Fruit fly (Drosophila melanogaster) whole organism, embryonic: ENCODE data around the gene CG42699.
A peak's percentile ranks its signal among the peaks of the same experiment; 100 is the strongest.

Experiments used
- CG10462 ChIP-seq: fragments of 200-800 bp; sonication (Bioruptor generic); optimal IDR thresholded peaks from 2 replicates; lab custom pipeline; 2016; ENCODE audit warnings: missing biosample characterization, missing genetic modification characterization
- CG11456 ChIP-seq: fragments of 200-800 bp; sonication (Bioruptor generic); IDR thresholded peaks from 3 replicates; pipeline ENCODE4 v1.3.6; 2022; ENCODE audit warnings: missing biosample characterization, missing genetic modification characterization
- CG11696 ChIP-seq: fragments of 200-800 bp; sonication (Bioruptor generic); IDR thresholded peaks from 2 replicates; pipeline ENCODE4 v1.3.6; 2022; ENCODE audit warnings: missing biosample characterization, missing genetic modification characterization
- CG15073 ChIP-seq: fragments of 200-800 bp; sonication (Bioruptor generic); optimal IDR thresholded peaks from 2 replicates; lab custom pipeline; 2016; ENCODE audit warnings: missing biosample characterization, missing genetic modification characterization
- CG15696 ChIP-seq: fragments of 200-800 bp; sonication (Bioruptor generic); optimal IDR thresholded peaks from 2 replicates; lab custom pipeline; 2019; ENCODE audit warnings: missing biosample characterization, mild to moderate bottlenecking, missing genetic modification characterization, moderate library complexity
- CG17612 ChIP-seq: fragments of 200-800 bp; sonication (Bioruptor generic); IDR thresholded peaks from 2 replicates; pipeline ENCODE4 v1.3.6; 2022; ENCODE audit warnings: missing biosample characterization, missing genetic modification characterization
- CG17912 ChIP-seq: fragments of 200-800 bp; sonication (Bioruptor generic); optimal IDR thresholded peaks from 2 replicates; lab custom pipeline; 2018; ENCODE audit warnings: missing biosample characterization, mild to moderate bottlenecking, missing genetic modification characterization
- CG18476 ChIP-seq: fragments of 200-800 bp; sonication (Bioruptor generic); optimal IDR thresholded peaks from 2 replicates; lab custom pipeline; 2016; ENCODE audit warnings: missing biosample characterization, mild to moderate bottlenecking, missing genetic modification characterization
- CG2129 ChIP-seq: fragments of 200-800 bp; sonication (Bioruptor generic); IDR thresholded peaks from 2 replicates; pipeline ENCODE4 v1.3.6; 2022; ENCODE audit warnings: missing biosample characterization, missing genetic modification characterization; ENCODE audit not compliant: partially characterized antibody
- CG2199 ChIP-seq: fragments of 200-800 bp; sonication (Bioruptor generic); IDR thresholded peaks from 3 replicates; pipeline ENCODE4 v1.3.6; 2022; ENCODE audit warnings: missing biosample characterization, missing genetic modification characterization
- CG2678 ChIP-seq: fragments of 200-800 bp; sonication (Bioruptor generic); optimal IDR thresholded peaks from 3 replicates; lab custom pipeline; 2019; ENCODE audit warnings: missing biosample characterization, mild to moderate bottlenecking, missing genetic modification characterization, moderate library complexity
- CG31365 ChIP-seq: fragments of 200-800 bp; sonication (Bioruptor generic); optimal IDR thresholded peaks from 2 replicates; lab custom pipeline; 2018; ENCODE audit warnings: missing biosample characterization, mild to moderate bottlenecking, missing genetic modification characterization
- CG32532 ChIP-seq: fragments of 200-800 bp; sonication (Bioruptor generic); IDR thresholded peaks from 2 replicates; pipeline ENCODE4 v1.3.6; 2022; ENCODE audit warnings: missing biosample characterization, missing genetic modification characterization
- CG4617 ChIP-seq: fragments of 200-800 bp; sonication (Bioruptor generic); optimal IDR thresholded peaks from 3 replicates; lab custom pipeline; 2016; ENCODE audit warnings: missing biosample characterization, missing genetic modification characterization, borderline replicate concordance
- CG4854 ChIP-seq: fragments of 200-800 bp; sonication (Bioruptor generic); optimal IDR thresholded peaks from 2 replicates; lab custom pipeline; 2016; ENCODE audit warnings: missing biosample characterization, missing genetic modification characterization, inconsistent platforms
- CG5953 ChIP-seq: fragments of 200-800 bp; sonication (Bioruptor generic); IDR thresholded peaks from 2 replicates; pipeline ENCODE4 v1.3.6; 2022; ENCODE audit warnings: missing biosample characterization, missing genetic modification characterization
- CG8944 ChIP-seq: fragments of 200-800 bp; sonication (Bioruptor generic); optimal IDR thresholded peaks from 3 replicates; lab custom pipeline; 2016; ENCODE audit warnings: missing biosample characterization, missing genetic modification characterization
- Camta ChIP-seq: fragments of 200-800 bp; sonication (Bioruptor generic); optimal IDR thresholded peaks from 2 replicates; lab custom pipeline; 2016; ENCODE audit warnings: missing biosample characterization, missing genetic modification characterization
- D ChIP-seq, 2 experiments: fragments of 200-800 bp in 1 of 2; fragments of >200 bp in 1 of 2; sonication (Bioruptor generic) in 1 of 2; optimal IDR thresholded peaks; 2 replicates in 1 of 2; 3 replicates in 1 of 2; lab custom pipeline; 2017; ENCODE audit warnings: mild to moderate bottlenecking in 1 of 2, missing biosample characterization in 1 of 2, missing genetic modification characterization in 1 of 2, missing genetic modification reagents in 1 of 2
- Drgx ChIP-seq: fragments of 200-800 bp; sonication (Bioruptor generic); IDR thresholded peaks from 2 replicates; pipeline ENCODE4 v1.3.6; 2022; ENCODE audit warnings: missing biosample characterization, missing genetic modification characterization
- HLH4C ChIP-seq: fragments of 200-800 bp; sonication (Bioruptor generic); IDR thresholded peaks from 3 replicates; pipeline ENCODE4 v1.3.6; 2022; ENCODE audit warnings: missing biosample characterization, missing genetic modification characterization; ENCODE audit not compliant: partially characterized antibody
- HLH54F ChIP-seq: fragments of 200-800 bp; sonication (Bioruptor generic); optimal IDR thresholded peaks from 3 replicates; lab custom pipeline; 2016; ENCODE audit warnings: missing biosample characterization, missing genetic modification characterization
- HmgD ChIP-seq: fragments of 200-800 bp; sonication (Bioruptor generic); optimal IDR thresholded peaks from 3 replicates; lab custom pipeline; 2016; ENCODE audit warnings: missing biosample characterization, missing genetic modification characterization
- Hr39 ChIP-seq: fragments of >200 bp; optimal IDR thresholded peaks from 2 replicates; lab custom pipeline; 2017
- Hr78 ChIP-seq, 2 experiments: fragments of 200-800 bp in 1 of 2; fragments of >200 bp in 1 of 2; sonication (Bioruptor generic) in 1 of 2; optimal IDR thresholded peaks; 2 replicates each; lab custom pipeline; 2017 to 2019; ENCODE audit warnings: missing biosample characterization in 2 of 2, missing genetic modification characterization in 2 of 2, mild to moderate bottlenecking in 1 of 2, moderate library complexity in 1 of 2
- MESR4 ChIP-seq: fragments of 200-800 bp; sonication (Bioruptor generic); optimal IDR thresholded peaks from 2 replicates; lab custom pipeline; 2018; ENCODE audit warnings: missing biosample characterization, mild to moderate bottlenecking, missing genetic modification characterization, moderate library complexity
- Nf-YC ChIP-seq: fragments of 200-800 bp; optimal IDR thresholded peaks from 3 replicates; lab custom pipeline; 2019; ENCODE audit warnings: missing biosample characterization, mild to moderate bottlenecking, missing genetic modification characterization, moderate library complexity
- Optix ChIP-seq: fragments of 200-800 bp; sonication (Bioruptor generic); IDR thresholded peaks from 3 replicates; pipeline ENCODE4 v1.3.6; 2022; ENCODE audit warnings: missing biosample characterization, missing genetic modification characterization
- Rx ChIP-seq: fragments of 200-800 bp; sonication (Bioruptor generic); IDR thresholded peaks from 2 replicates; pipeline ENCODE4 v1.3.6; 2022; ENCODE audit warnings: missing biosample characterization, missing genetic modification characterization
- Sox102F ChIP-seq: fragments of 200-800 bp; sonication (Bioruptor generic); optimal IDR thresholded peaks from 2 replicates; lab custom pipeline; 2018; ENCODE audit warnings: missing biosample characterization, mild to moderate bottlenecking, missing genetic modification characterization, moderate library complexity
- Stat92E ChIP-seq, 3 experiments: fragments of >200 bp in 2 of 3; fragments of 200-800 bp in 1 of 3; sonication (Bioruptor generic) in 1 of 3; optimal IDR thresholded peaks; 2 replicates each; lab custom pipeline; 2017 to 2019; ENCODE audit warnings: missing biosample characterization in 3 of 3, missing genetic modification characterization in 3 of 3, mild to moderate bottlenecking in 1 of 3, moderate library complexity in 1 of 3
- abd-A ChIP-seq: fragments of 200-800 bp; sonication (Bioruptor generic); optimal IDR thresholded peaks from 3 replicates; lab custom pipeline; 2019; ENCODE audit warnings: missing biosample characterization, mild to moderate bottlenecking, missing genetic modification characterization, moderate library complexity
- ara ChIP-seq: fragments of 200-800 bp; sonication (Bioruptor generic); IDR thresholded peaks from 2 replicates; pipeline ENCODE4 v1.3.6; 2022; ENCODE audit warnings: missing biosample characterization, missing genetic modification characterization
- cad ChIP-seq: fragments of >200 bp; optimal IDR thresholded peaks from 2 replicates; lab custom pipeline; 2017; ENCODE audit warnings: missing biosample characterization, missing genetic modification characterization
- chm ChIP-seq: fragments of 200-800 bp; sonication (Bioruptor generic); IDR thresholded peaks from 2 replicates; pipeline ENCODE4 v1.3.6; 2022; ENCODE audit warnings: missing biosample characterization, missing genetic modification characterization
- emc ChIP-seq: fragments of 200-800 bp; sonication (Bioruptor generic); optimal IDR thresholded peaks from 2 replicates; lab custom pipeline; 2016; ENCODE audit warnings: missing biosample characterization, missing genetic modification characterization
- gcm ChIP-seq: fragments of 200-800 bp; sonication (Bioruptor generic); optimal IDR thresholded peaks from 2 replicates; lab custom pipeline; 2019; ENCODE audit warnings: missing biosample characterization, mild to moderate bottlenecking, missing genetic modification characterization, moderate library complexity
- gsb-n ChIP-seq: fragments of 200-800 bp; sonication (Bioruptor generic); optimal IDR thresholded peaks from 3 replicates; lab custom pipeline; 2018; ENCODE audit warnings: missing biosample characterization, mild to moderate bottlenecking, missing genetic modification characterization
- her ChIP-seq: fragments of 200-800 bp; sonication (Bioruptor generic); optimal IDR thresholded peaks from 2 replicates; lab custom pipeline; 2016; ENCODE audit warnings: missing biosample characterization, missing genetic modification characterization
- lola ChIP-seq, 3 experiments: fragments of >200 bp in 2 of 3; fragments of 200-800 bp in 1 of 3; sonication (Bioruptor generic) in 1 of 3; optimal IDR thresholded peaks; 2 replicates each; lab custom pipeline; 2017 to 2019; ENCODE audit warnings: missing biosample characterization in 3 of 3, missing genetic modification characterization in 3 of 3, mild to moderate bottlenecking in 1 of 3, moderate library complexity in 1 of 3
- mam ChIP-seq: fragments of 200-800 bp; sonication (Bioruptor generic); optimal IDR thresholded peaks from 3 replicates; lab custom pipeline; 2016; ENCODE audit warnings: missing biosample characterization, missing genetic modification characterization
- otp ChIP-seq: fragments of 200-800 bp; sonication (Bioruptor generic); IDR thresholded peaks from 3 replicates; pipeline ENCODE4, ENCODE4 v1.3.6; 2022; ENCODE audit warnings: missing biosample characterization, missing genetic modification characterization
- phol ChIP-seq: fragments of 200-800 bp; sonication (Bioruptor generic); optimal IDR thresholded peaks from 3 replicates; lab custom pipeline; 2018; ENCODE audit warnings: missing biosample characterization, mild to moderate bottlenecking, missing genetic modification characterization, moderate library complexity
- sens-2 ChIP-seq: fragments of 200-800 bp; sonication (Bioruptor generic); IDR thresholded peaks from 2 replicates; pipeline ENCODE4 v1.3.6; 2022; ENCODE audit warnings: missing biosample characterization, missing genetic modification characterization
- shn ChIP-seq: fragments of 200-800 bp; sonication (Bioruptor generic); optimal IDR thresholded peaks from 3 replicates; lab custom pipeline; 2016; ENCODE audit warnings: missing biosample characterization, missing genetic modification characterization
- slp2 ChIP-seq: fragments of 200-800 bp; sonication (Bioruptor generic); optimal IDR thresholded peaks from 2 replicates; lab custom pipeline; 2016; ENCODE audit warnings: missing biosample characterization, missing genetic modification characterization
- stwl ChIP-seq: fragments of 200-800 bp; sonication (Bioruptor generic); optimal IDR thresholded peaks from 3 replicates; lab custom pipeline; 2018; ENCODE audit warnings: missing biosample characterization, mild to moderate bottlenecking, missing genetic modification characterization, moderate library complexity
- unc-4 ChIP-seq: fragments of 200-800 bp; sonication (Bioruptor generic); IDR thresholded peaks from 2 replicates; pipeline ENCODE4 v1.3.6; 2022; ENCODE audit warnings: missing biosample characterization, missing genetic modification characterization; ENCODE audit not compliant: partially characterized antibody
- unpg ChIP-seq: fragments of 200-800 bp; sonication (Bioruptor generic); optimal IDR thresholded peaks from 3 replicates; lab custom pipeline; 2018; ENCODE audit warnings: missing biosample characterization, mild to moderate bottlenecking, missing genetic modification characterization, moderate library complexity

The CG42699 gene

dm6 chrX:5783260-5784040 lies 19.1 kb downstream of the CG42699 start (continued):
- no peak for TF ChIP-seq Camta
- TF ChIP-seq CG4854 (GFP tag; lab: Kevin White, UChicago) = no peak
- TF ChIP-seq MESR4 = no peak
- TF ChIP-seq Rx = peak; percentile 21; the same call in 1 of the 2 replicates
- TF ChIP-seq HLH4C (GFP tag; lab: Robert Waterston, UW) = no peak
- no peak for TF ChIP-seq CG17612
- TF ChIP-seq D (optimal IDR thresholded peaks at IDR 0.05; lab: Kevin White, UChicago) = no peak
- TF ChIP-seq D (GFP tag; optimal IDR thresholded peaks at IDR 0.05; lab: Kevin White, UChicago) = peak; percentile 42
- no peak for TF ChIP-seq HLH54F (GFP tag; lab: Kevin White, UChicago)
- TF ChIP-seq slp2 (GFP tag; lab: Kevin White, UChicago) = no peak
- no peak for TF ChIP-seq CG11456 (GFP tag; lab: Robert Waterston, UW)
- TF ChIP-seq CG5953 (GFP tag; lab: Robert Waterston, UW) = no peak
- peak; percentile 76 for TF ChIP-seq Sox102F (GFP tag; lab: Kevin White, UChicago)
- TF ChIP-seq CG11696 (GFP tag; lab: Robert Waterston, UW) = no peak
- TF ChIP-seq CG2129 (GFP tag; lab: Robert Waterston, UW) = no peak
- TF ChIP-seq Stat92E (GFP tag; optimal IDR thresholded peaks at IDR 0.05; lab: Kevin White, UChicago) = no peak
- TF ChIP-seq CG15073 (GFP tag; lab: Kevin White, UChicago) = no peak
- no peak for TF ChIP-seq HmgD (GFP tag; lab: Kevin White, UChicago)
- TF ChIP-seq cad = no peak
- TF ChIP-seq Drgx (GFP tag; lab: Robert Waterston, UW) = peak; percentile 75
- TF ChIP-seq CG10462 (GFP tag; lab: Kevin White, UChicago) = no peak
- TF ChIP-seq phol = peak; percentile 62
- peak; percentile 54; the same call in 1 of the 2 replicates for TF ChIP-seq sens-2 (GFP tag; lab: Robert Waterston, UW)
- peak in 1 of 2 experiments; percentile 6 for TF ChIP-seq Hr78 (GFP tag; optimal IDR thresholded peaks at IDR 0.05; lab: Kevin White, UChicago)
- no peak for TF ChIP-seq CG17912
- no peak for TF ChIP-seq unc-4 (GFP tag; lab: Robert Waterston, UW)
- no peak for TF ChIP-seq ara (GFP tag; lab: Robert Waterston, UW)
- TF ChIP-seq emc (GFP tag; lab: Kevin White, UChicago) = no peak
- TF ChIP-seq unpg (GFP tag; lab: Kevin White, UChicago) = peak; percentile 61
- TF ChIP-seq CG2199 (GFP tag; lab: Robert Waterston, UW) = no peak
- peak in 1 of 3 experiments; percentile 32 for TF ChIP-seq lola (GFP tag; optimal IDR thresholded peaks at IDR 0.05; lab: Kevin White, UChicago)
- TF ChIP-seq CG32532 (GFP tag; lab: Robert Waterston, UW) = no peak
- TF ChIP-seq stwl (tag; lab: Kevin White, UChicago) = no peak
- no peak for TF ChIP-seq CG15696 (tag; lab: Kevin White, UChicago)
- peak; percentile 2 for TF ChIP-seq gcm (GFP tag; lab: Kevin White, UChicago)
- no peak for TF ChIP-seq mam (GFP tag; lab: Kevin White, UChicago)
- TF ChIP-seq CG2678 (tag; lab: Kevin White, UChicago) = no peak
- TF ChIP-seq gsb-n (tag; lab: Kevin White, UChicago) = peak; percentile 34
- TF ChIP-seq abd-A (tag; lab: Kevin White, UChicago) = no peak
- TF ChIP-seq shn (GFP tag; lab: Kevin White, UChicago) = no peak
- no peak for TF ChIP-seq CG18476
- no peak for TF ChIP-seq Nf-YC
- no peak for TF ChIP-seq CG4617 (GFP tag; lab: Kevin White, UChicago)
- TF ChIP-seq CG31365 (tag; lab: Kevin White, UChicago) = no peak
- no peak for TF ChIP-seq chm (GFP tag; lab: Robert Waterston, UW)
- TF ChIP-seq CG8944 (GFP tag; lab: Kevin White, UChicago) = no peak
- no peak for TF ChIP-seq Hr39 (lab: Kevin White, UChicago)
- TF ChIP-seq Optix (GFP tag; lab: Robert Waterston, UW) = no peak
- TF ChIP-seq her (GFP tag; lab: Kevin White, UChicago) = no peak
- TF ChIP-seq otp (GFP tag; lab: Robert Waterston, UW) = no peak
